Worm (Caenorhabditis elegans): ENCODE results near the gene C50H2.5.
A peak's percentile ranks its signal among the peaks of the same experiment; 100 is the strongest.

Gene C50H2.5

DNA sequence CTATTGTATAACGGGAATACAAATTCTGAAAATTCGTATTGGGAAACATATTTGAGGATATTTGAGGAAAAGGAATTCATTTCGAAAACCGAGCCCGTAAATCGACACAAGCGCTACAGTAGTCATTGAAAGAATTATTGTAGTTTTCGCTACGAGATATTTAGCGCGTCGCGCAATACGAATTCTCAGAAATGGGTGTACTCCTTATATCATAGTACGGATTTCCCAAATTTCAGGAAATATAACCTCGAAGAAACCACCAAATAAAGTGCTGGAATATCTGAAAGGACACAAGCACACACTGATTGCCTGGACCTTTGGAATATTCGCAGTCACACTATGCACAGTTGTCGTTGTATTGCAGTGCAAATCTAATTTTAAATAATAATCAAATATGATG, 8.9 kb downstream of the C50H2.5 start:
- TF ChIP-seq med-1 (GFP tag; optimal IDR thresholded peaks at IDR 0.05; ENCODE audit: insufficient read depth) (no peak), flt-1 (GFP tag; IDR thresholded peaks at IDR 0.05) (no peak), cog-1 (tag; optimal IDR thresholded peaks at IDR 0.05) (no peak)

- no peak for TF ChIP-seq ztf-23 (GFP tag; IDR thresholded peaks at IDR 0.05)
- no peak for TF ChIP-seq ztf-29 (GFP tag; IDR thresholded peaks at IDR 0.05)
- TF ChIP-seq cog-1 (tag; optimal IDR thresholded peaks at IDR 0.05) = no peak
- no peak for TF ChIP-seq ref-1 (GFP tag; conservative IDR thresholded peaks at IDR 0.05)
- no peak for TF ChIP-seq klf-2 (GFP tag; conservative IDR thresholded peaks at IDR 0.05)
- TF ChIP-seq tab-1 (GFP tag; IDR thresholded peaks at IDR 0.05) = no peak
- TF ChIP-seq med-1 (GFP tag; optimal IDR thresholded peaks at IDR 0.05; ENCODE audit: insufficient read depth) = no peak
- no peak for TF ChIP-seq flt-1 (GFP tag; IDR thresholded peaks at IDR 0.05)
- TF ChIP-seq T22C8.4 (GFP tag; IDR thresholded peaks at IDR 0.05) = no peak
Observed at ce11 chrV:9927954-9928353, 9.4 kb downstream of the C50H2.5 start.

DNA sequence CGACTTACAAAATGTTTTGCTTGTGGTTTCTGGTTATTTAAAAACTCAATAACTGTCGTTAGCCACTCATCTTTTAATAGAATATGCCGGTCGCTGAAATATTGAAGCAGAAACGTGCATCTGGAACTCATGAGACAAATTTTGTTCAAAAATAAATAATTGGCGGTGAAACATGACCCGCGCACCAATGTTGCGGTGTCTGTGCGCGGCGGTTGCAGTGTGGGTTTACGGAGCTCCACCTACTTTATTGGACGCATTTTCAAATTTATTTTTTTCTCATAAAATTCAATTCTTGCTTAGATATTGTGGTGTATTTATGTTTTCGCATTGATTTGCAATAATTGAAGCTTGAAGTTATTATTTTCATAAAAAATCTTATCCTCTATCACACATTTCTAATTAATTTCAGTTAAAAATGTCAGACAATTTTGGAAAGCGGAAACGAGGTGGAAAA, 12.1 kb downstream of the C50H2.5 start, which contains the start of the genes rmh-2 and suds-3:
Gene rmh-2, minus strand, starts transcription at position 164 of the 454 bp plus-strand sequence.
Gene suds-3, plus strand, starts transcription at position 404 of the 454 bp plus-strand sequence.
- no peak for TF ChIP-seq ztf-23 (GFP tag; IDR thresholded peaks at IDR 0.05)
- TF ChIP-seq med-1 (GFP tag; optimal IDR thresholded peaks at IDR 0.05; ENCODE audit: insufficient read depth) = peak; percentile 46

DNA sequence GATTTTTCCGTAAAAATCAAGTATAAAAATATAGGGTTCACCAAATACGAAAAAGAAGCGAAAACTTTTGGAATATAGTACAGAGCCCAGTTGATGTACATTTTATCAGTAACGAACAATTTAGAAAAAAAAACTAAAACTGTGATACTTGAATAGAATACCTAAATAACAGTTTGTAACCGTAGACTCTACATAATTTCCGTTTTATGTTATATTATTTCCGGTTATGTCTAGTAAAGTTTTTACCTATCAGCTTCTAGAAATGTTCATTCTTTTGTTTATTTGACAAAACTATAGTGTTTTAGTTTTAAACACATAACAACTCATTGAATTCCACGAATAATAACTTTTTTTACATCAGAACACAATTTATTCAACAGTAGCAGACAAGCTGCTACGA, 18.9 kb downstream of the C50H2.5 start, which contains the start of gene srj-33:
Gene srj-33, minus strand, starts transcription at position 101 of the 400 bp plus-strand sequence.
- TF ChIP-seq T22C8.4 (GFP tag; IDR thresholded peaks at IDR 0.05) (no peak), ref-1 (GFP tag; conservative IDR thresholded peaks at IDR 0.05) (no peak), flt-1 (GFP tag; IDR thresholded peaks at IDR 0.05) (no peak), ztf-29 (GFP tag; IDR thresholded peaks at IDR 0.05) (no peak)

DNA sequence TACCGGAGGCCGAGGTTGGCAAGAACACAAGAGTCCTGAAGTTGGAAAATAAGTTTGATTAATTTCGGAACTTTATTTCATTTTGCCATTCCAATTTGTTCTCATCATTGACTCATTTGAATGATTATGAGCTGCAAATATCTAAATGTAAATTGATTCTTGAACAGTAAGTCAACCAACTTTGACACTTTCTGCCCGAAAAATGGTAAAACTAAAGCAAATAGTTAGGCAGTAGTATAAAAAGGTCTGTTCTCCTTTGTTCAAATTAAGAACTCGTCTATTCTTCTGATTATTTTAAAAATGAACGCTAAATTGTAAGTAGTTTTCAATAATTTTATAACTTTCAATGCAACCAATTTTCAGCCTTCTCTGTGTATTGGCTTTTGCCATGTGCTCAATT, 24.5 kb downstream of the C50H2.5 start, which contains the start of gene fipr-12:
Gene fipr-12, plus strand, starts transcription at position 301 of the 400 bp plus-strand sequence.
- TF ChIP-seq T22C8.4 (GFP tag; IDR thresholded peaks at IDR 0.05) (no peak), flt-1 (GFP tag; IDR thresholded peaks at IDR 0.05) (no peak), ref-1 (GFP tag; conservative IDR thresholded peaks at IDR 0.05) (no peak), tab-1 (GFP tag; IDR thresholded peaks at IDR 0.05) (no peak), ztf-23 (GFP tag; IDR thresholded peaks at IDR 0.05) (no peak), ztf-29 (GFP tag; IDR thresholded peaks at IDR 0.05) (no peak), klf-2 (GFP tag; conservative IDR thresholded peaks at IDR 0.05) (no peak), cog-1 (tag; optimal IDR thresholded peaks at IDR 0.05) (no peak), med-1 (GFP tag; optimal IDR thresholded peaks at IDR 0.05; ENCODE audit: insufficient read depth) (no peak)

- TF ChIP-seq tab-1 (GFP tag; IDR thresholded peaks at IDR 0.05) (no peak), flt-1 (GFP tag; IDR thresholded peaks at IDR 0.05) (no peak), T22C8.4 (GFP tag; IDR thresholded peaks at IDR 0.05) (no peak), cog-1 (tag; optimal IDR thresholded peaks at IDR 0.05) (no peak), med-1 (GFP tag; optimal IDR thresholded peaks at IDR 0.05; ENCODE audit: insufficient read depth) (no peak), ztf-29 (GFP tag; IDR thresholded peaks at IDR 0.05) (no peak), ztf-23 (GFP tag; IDR thresholded peaks at IDR 0.05) (no peak), klf-2 (GFP tag; conservative IDR thresholded peaks at IDR 0.05) (no peak), ref-1 (GFP tag; conservative IDR thresholded peaks at IDR 0.05) (no peak)
Observed at ce11 chrV:9944093-9944492, 25.6 kb downstream of the C50H2.5 start, which contains the start of gene sre-28. TSS of gene sre-28 (plus strand) at chrV:9944393.

DNA sequence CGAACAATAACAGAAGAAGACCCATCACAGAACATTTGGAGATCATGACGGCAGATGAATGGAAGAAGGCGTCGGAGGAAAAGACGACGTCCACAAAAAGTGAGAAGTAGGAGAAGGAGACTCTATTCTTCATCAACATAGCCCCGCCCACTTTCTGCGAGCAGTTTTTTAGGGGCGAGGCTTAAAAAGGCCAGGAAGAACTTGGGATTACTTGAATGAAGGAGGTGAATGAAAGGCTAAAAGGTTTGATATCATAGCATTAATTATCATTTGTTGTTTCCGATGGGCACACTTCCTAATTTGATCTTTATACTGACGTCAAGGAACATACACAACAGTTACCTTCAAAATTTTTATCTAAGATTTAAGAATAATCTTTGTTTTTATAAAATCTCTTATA, 30.3 kb downstream of the C50H2.5 start, which contains the start of gene nlp-58:
Gene nlp-58, minus strand, starts transcription at position 101 of the 400 bp plus-strand sequence.
- no peak for TF ChIP-seq cog-1 (tag; optimal IDR thresholded peaks at IDR 0.05)
- TF ChIP-seq klf-2 (GFP tag; conservative IDR thresholded peaks at IDR 0.05) = no peak
- no peak for TF ChIP-seq tab-1 (GFP tag; IDR thresholded peaks at IDR 0.05)
- TF ChIP-seq ztf-29 (GFP tag; IDR thresholded peaks at IDR 0.05) = no peak
- TF ChIP-seq flt-1 (GFP tag; IDR thresholded peaks at IDR 0.05) = no peak

ce11 chrV:9950861-9951260, 32.4 kb downstream of the C50H2.5 start, which contains the start of gene ttr-46:
TSS of gene ttr-46 (plus strand) at chrV:9951233.
- TF ChIP-seq T22C8.4 (GFP tag; IDR thresholded peaks at IDR 0.05) (no peak), ztf-29 (GFP tag; IDR thresholded peaks at IDR 0.05) (no peak), klf-2 (GFP tag; conservative IDR thresholded peaks at IDR 0.05) (no peak), ref-1 (GFP tag; conservative IDR thresholded peaks at IDR 0.05) (no peak), med-1 (GFP tag; optimal IDR thresholded peaks at IDR 0.05; ENCODE audit: insufficient read depth) (no peak), ztf-23 (GFP tag; IDR thresholded peaks at IDR 0.05) (no peak), cog-1 (tag; optimal IDR thresholded peaks at IDR 0.05) (no peak), tab-1 (GFP tag; IDR thresholded peaks at IDR 0.05) (no peak), flt-1 (GFP tag; IDR thresholded peaks at IDR 0.05) (no peak)

DNA sequence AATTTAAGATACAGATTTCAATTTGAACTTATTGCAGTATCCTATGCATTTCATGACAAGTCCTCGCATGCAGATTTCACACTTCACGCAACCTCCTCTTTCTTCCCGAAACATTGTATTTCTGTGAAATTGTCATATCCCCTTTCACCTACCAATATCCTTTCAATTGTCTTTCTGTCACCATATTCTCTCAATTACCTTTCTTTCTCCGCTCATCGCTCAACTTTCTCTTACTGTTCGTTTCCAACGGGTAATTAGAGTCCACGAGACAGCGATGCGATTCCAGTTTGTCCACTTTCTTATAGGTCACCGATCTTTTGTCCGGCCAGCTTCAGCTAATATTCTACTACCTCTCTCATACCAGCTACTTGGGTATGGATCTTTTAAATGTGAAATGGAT, 33.9 kb downstream of the C50H2.5 start, which contains the start of gene mam-5:
Gene mam-5, plus strand, starts transcription at position 304 of the 400 bp plus-strand sequence.
- TF ChIP-seq T22C8.4 (GFP tag; IDR thresholded peaks at IDR 0.05) (no peak), ztf-29 (GFP tag; IDR thresholded peaks at IDR 0.05) (no peak), med-1 (GFP tag; optimal IDR thresholded peaks at IDR 0.05; ENCODE audit: insufficient read depth) (no peak), klf-2 (GFP tag; conservative IDR thresholded peaks at IDR 0.05) (no peak), ztf-23 (GFP tag; IDR thresholded peaks at IDR 0.05) (no peak), cog-1 (tag; optimal IDR thresholded peaks at IDR 0.05) (no peak), ref-1 (GFP tag; conservative IDR thresholded peaks at IDR 0.05) (no peak), flt-1 (GFP tag; IDR thresholded peaks at IDR 0.05) (no peak), tab-1 (GFP tag; IDR thresholded peaks at IDR 0.05) (no peak)

DNA sequence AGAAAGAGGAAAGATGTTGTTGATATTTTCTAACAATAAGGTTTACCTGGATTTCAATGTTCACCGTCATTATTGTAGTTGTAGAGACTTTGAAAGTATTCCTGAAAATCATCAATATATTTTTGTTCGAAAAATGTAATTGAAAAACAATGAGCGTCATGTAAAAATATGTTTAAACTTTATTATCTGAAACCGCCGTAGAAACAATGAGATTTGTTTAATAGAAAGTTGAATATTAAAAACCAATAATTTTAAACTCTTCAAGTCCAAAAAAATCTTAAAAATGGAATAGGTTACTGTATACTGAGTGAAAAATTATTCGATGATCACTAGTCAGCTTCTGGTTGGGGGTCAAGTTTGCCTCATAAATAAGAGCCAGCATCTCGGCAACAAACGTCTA, 39.7 kb downstream of the C50H2.5 start, which contains the start of gene anmt-3:
Gene anmt-3, minus strand, starts transcription at position 101 of the 400 bp plus-strand sequence.
- no peak for TF ChIP-seq ref-1 (GFP tag; conservative IDR thresholded peaks at IDR 0.05)
- no peak for TF ChIP-seq flt-1 (GFP tag; IDR thresholded peaks at IDR 0.05)
- TF ChIP-seq ztf-23 (GFP tag; IDR thresholded peaks at IDR 0.05) = no peak
- TF ChIP-seq cog-1 (tag; optimal IDR thresholded peaks at IDR 0.05) = no peak
- no peak for TF ChIP-seq T22C8.4 (GFP tag; IDR thresholded peaks at IDR 0.05)
- TF ChIP-seq klf-2 (GFP tag; conservative IDR thresholded peaks at IDR 0.05) = no peak
- no peak for TF ChIP-seq ztf-29 (GFP tag; IDR thresholded peaks at IDR 0.05)
- TF ChIP-seq tab-1 (GFP tag; IDR thresholded peaks at IDR 0.05) = no peak
- TF ChIP-seq med-1 (GFP tag; optimal IDR thresholded peaks at IDR 0.05; ENCODE audit: insufficient read depth) = no peak
